Fruit fly (Drosophila melanogaster): ENCODE results near the gene IP3K2.

IP3K2 gene

DNA sequence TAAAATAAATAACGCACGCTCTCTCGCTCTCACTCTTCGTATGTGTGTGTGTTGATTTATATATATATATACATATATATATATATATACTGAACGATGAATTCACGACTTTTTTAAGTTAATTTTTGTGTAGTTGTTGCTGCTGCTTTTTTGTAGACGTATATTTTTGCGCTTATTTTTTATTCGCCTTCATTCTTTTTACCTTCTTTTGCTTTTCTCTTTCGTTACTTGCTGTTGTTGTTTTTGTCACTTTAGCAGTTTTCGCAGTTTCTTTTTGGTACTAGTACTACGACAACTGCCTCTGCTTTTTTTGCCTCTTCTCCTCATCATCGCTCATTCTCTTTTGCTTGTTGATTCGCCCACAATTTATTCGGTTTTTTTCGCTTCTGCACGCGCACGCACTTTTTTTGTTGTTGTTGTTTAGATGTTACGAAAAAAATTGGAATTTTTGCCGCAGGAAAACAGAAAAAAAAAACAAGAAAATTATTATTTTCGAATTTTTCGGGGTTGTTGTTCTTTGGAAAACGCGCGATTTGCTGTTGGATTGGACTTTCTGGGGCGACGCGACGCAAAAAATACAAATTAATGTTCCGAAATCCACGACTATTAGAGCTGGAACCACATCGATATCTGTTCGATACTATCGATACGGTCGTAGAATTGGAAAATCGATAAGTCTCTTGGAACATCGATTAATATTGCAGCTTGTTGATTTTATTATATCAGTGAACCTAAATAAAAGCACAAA is 18.3 kb upstream of the IP3K2 start, which contains the start of the genes HDAC4 and CG15743 (continued):
- TF ChIP-seq Dip3 (GFP tag; optimal IDR thresholded peaks at IDR 0.05) (no peak), ftz-f1 (GFP tag; optimal IDR thresholded peaks at IDR 0.05) (no peak), CG34376 (GFP tag; optimal IDR thresholded peaks at IDR 0.05) (peak; percentile 37), Abd-B (GFP tag; optimal IDR thresholded peaks at IDR 0.05) (no peak), Hr39 (optimal IDR thresholded peaks at IDR 0.05) (no peak), dysf (GFP tag; IDR thresholded peaks at IDR 0.05) (no peak), Gug (GFP tag; IDR thresholded peaks at IDR 0.05) (no peak), CG31224 (GFP tag; IDR thresholded peaks at IDR 0.05) (no peak), Ravus (GFP tag; IDR thresholded peaks at IDR 0.05) (no peak), stwl (tag; optimal IDR thresholded peaks at IDR 0.05) (peak; percentile 12), pum (GFP tag; optimal IDR thresholded peaks at IDR 0.05) (no peak), cato (GFP tag; optimal IDR thresholded peaks at IDR 0.05; ENCODE audit: borderline replicate concordance) (no peak), CG18619 (GFP tag; optimal IDR thresholded peaks at IDR 0.05) (no peak), ci (GFP tag; IDR thresholded peaks at IDR 0.05) (no peak), CTCF (GFP tag; optimal IDR thresholded peaks at IDR 0.05) (no peak), Taf1 (GFP tag; IDR thresholded peaks at IDR 0.05) (no peak), Sox102F (GFP tag; optimal IDR thresholded peaks at IDR 0.05) (no peak), ato (GFP tag; IDR thresholded peaks at IDR 0.05; ENCODE audit: partially characterized antibody) (peak; percentile 80), CG7987 (GFP tag; optimal IDR thresholded peaks at IDR 0.05) (no peak), rib (GFP tag; IDR thresholded peaks at IDR 0.05) (0 out of 2 replicates have a peak, but pooled peaks have one; percentile 33), Fer1 (GFP tag; optimal IDR thresholded peaks at IDR 0.05) (no peak), gfzf (GFP tag; optimal IDR thresholded peaks at IDR 0.05) (peak; percentile 36), grau (tag; optimal IDR thresholded peaks at IDR 0.05) (no peak), CG8089 (GFP tag; optimal IDR thresholded peaks at IDR 0.05) (no peak), tup (GFP tag; optimal IDR thresholded peaks at IDR 0.05) (no peak), Ets97D (GFP tag; optimal IDR thresholded peaks at IDR 0.05) (peak; percentile 31), HmgD (GFP tag; optimal IDR thresholded peaks at IDR 0.05) (no peak), Stat92E (GFP tag; optimal IDR thresholded peaks at IDR 0.05) (peak in 1 of 3 experiments; percentile 53), eyg (GFP tag; optimal IDR thresholded peaks at IDR 0.05) (no peak), Gsc (GFP tag; IDR thresholded peaks at IDR 0.05) (no peak), Dll (GFP tag; IDR thresholded peaks at IDR 0.05; ENCODE audit: partially characterized antibody) (peak; percentile 92; the same call in 2 of the 4 replicates), mld (GFP tag; IDR thresholded peaks at IDR 0.05; ENCODE audit: partially characterized antibody) (peak; percentile 80; the same call in 2 of the 3 replicates), run (tag; optimal IDR thresholded peaks at IDR 0.05) (no peak), nmo (GFP tag; optimal IDR thresholded peaks at IDR 0.05) (peak; percentile 45), CG10147 (GFP tag; optimal IDR thresholded peaks at IDR 0.05) (no peak), CG12744 (GFP tag; optimal IDR thresholded peaks at IDR 0.05) (no peak), NFAT (GFP tag; IDR thresholded peaks at IDR 0.05) (no peak), CG12769 (tag; optimal IDR thresholded peaks at IDR 0.05) (no peak), CG8290 (GFP tag; optimal IDR thresholded peaks at IDR 0.05) (peak; percentile 59), CG8290 (tag; optimal IDR thresholded peaks at IDR 0.05) (peak in 1 of 2 experiments; percentile 83), MESR4 (GFP tag; optimal IDR thresholded peaks at IDR 0.05) (peak; percentile 34), row (GFP tag; IDR thresholded peaks at IDR 0.05) (peak; percentile 57; the same call in 2 of the 3 replicates), E2f1 (GFP tag; IDR thresholded peaks at IDR 0.05) (no peak), ind (GFP tag; optimal IDR thresholded peaks at IDR 0.05) (no peak), tll (GFP tag; optimal IDR thresholded peaks at IDR 0.05) (no peak), lola (GFP tag; optimal IDR thresholded peaks at IDR 0.05) (no peak), nerfin-2 (GFP tag; IDR thresholded peaks at IDR 0.05; ENCODE audit: partially characterized antibody) (peak; percentile 84), CG8388 (GFP tag; optimal IDR thresholded peaks at IDR 0.05) (no peak), Bgb (GFP tag; IDR thresholded peaks at IDR 0.05; ENCODE audit: partially characterized antibody) (peak; percentile 89), pros (GFP tag; optimal IDR thresholded peaks at IDR 0.05) (no peak)

Data from whole organism, embryonic.